Worm (Caenorhabditis elegans) whole organism, early embryonic: ENCODE measurements around the gene glf-1.

ENCODE experiments used
- B0310.2 ChIP-seq: sonication (generic microtip); optimal IDR thresholded peaks from 2 replicates; lab custom pipeline; 2016; ENCODE audit warnings: mild to moderate bottlenecking, missing genetic modification characterization, missing compliant biosample characterization
- F13C5.2 ChIP-seq: sonication (generic microtip); optimal IDR thresholded peaks from 2 replicates; lab custom pipeline; 2017; ENCODE audit warnings: mild to moderate bottlenecking, missing genetic modification characterization, inconsistent platforms, missing compliant biosample characterization
- aly-1 ChIP-seq: sonication (generic microtip); optimal IDR thresholded peaks from 2 replicates; lab custom pipeline; 2016; ENCODE audit warnings: missing genetic modification characterization, missing compliant biosample characterization
- ama-1 ChIP-seq: fragments of 150-350 bp; optimal IDR thresholded peaks from 2 replicates; lab custom pipeline; 2014
- ceh-13 ChIP-seq: fragments of 200-800 bp; sonication (Bioruptor generic); optimal IDR thresholded peaks from 2 replicates; lab custom pipeline; 2018; ENCODE audit warnings: mild to moderate bottlenecking, missing genetic modification characterization, missing compliant biosample characterization
- ets-7 ChIP-seq: sonication (generic microtip); optimal IDR thresholded peaks from 2 replicates; lab custom pipeline; 2016; ENCODE audit warnings: missing genotype, missing genetic modification characterization, missing compliant biosample characterization
- flt-1 ChIP-seq: fragments of 200-800 bp; sonication (Bioruptor generic); IDR thresholded peaks from 2 replicates; pipeline ENCODE4 v1.3.6; 2022; ENCODE audit warnings: missing genetic modification characterization, missing compliant biosample characterization
- hmbx-1 ChIP-seq: sonication (generic microtip); optimal IDR thresholded peaks from 2 replicates; lab custom pipeline; 2016; ENCODE audit warnings: mild to moderate bottlenecking, missing genetic modification characterization, missing compliant biosample characterization
- hmg-4 ChIP-seq: fragments of 200-800 bp; sonication (Bioruptor generic); optimal IDR thresholded peaks from 2 replicates; lab custom pipeline; 2018; ENCODE audit warnings: mild to moderate bottlenecking, missing genetic modification characterization, missing compliant biosample characterization
- hnd-1 ChIP-seq: sonication (generic microtip); optimal IDR thresholded peaks from 2 replicates; lab custom pipeline; 2016; ENCODE audit warnings: missing genetic modification characterization, missing compliant biosample characterization
- sea-1 ChIP-seq: fragments of 200-800 bp; sonication (Bioruptor generic); conservative IDR thresholded peaks from 2 replicates; pipeline ENCODE4 v1.3.6; 2022; ENCODE audit warnings: missing genetic modification characterization, missing compliant biosample characterization
- tbx-37 ChIP-seq: fragments of 200-800 bp; sonication (Bioruptor generic); conservative IDR thresholded peaks from 2 replicates; pipeline ENCODE4 v1.3.6; 2022; ENCODE audit warnings: missing genetic modification reagents, missing genetic modification characterization, missing compliant biosample characterization
- tra-4 ChIP-seq: sonication (generic microtip); optimal IDR thresholded peaks from 2 replicates; lab custom pipeline; 2017; ENCODE audit warnings: missing genetic modification characterization, missing compliant biosample characterization

- no peak for TF ChIP-seq ama-1 (lab: Kevin White, UChicago)
- TF ChIP-seq flt-1, result no peak
- TF ChIP-seq tra-4 (tag; lab: Kevin White, UChicago), result no peak
- no peak for TF ChIP-seq tbx-37 (GFP tag; lab: Robert Waterston, UW)
- TF ChIP-seq hmbx-1 (tag; lab: Kevin White, UChicago), result no peak
- TF ChIP-seq ceh-13, result no peak
- TF ChIP-seq hmg-4, result no peak
- no peak for TF ChIP-seq ets-7 (tag; lab: Kevin White, UChicago)
- no peak for TF ChIP-seq F13C5.2 (tag; lab: Kevin White, UChicago)
- no peak for TF ChIP-seq hnd-1 (tag; lab: Kevin White, UChicago)
- TF ChIP-seq B0310.2 (tag; lab: Kevin White, UChicago), result no peak
- TF ChIP-seq aly-1 (tag; lab: Kevin White, UChicago), result no peak
- TF ChIP-seq sea-1 (GFP tag; lab: Robert Waterston, UW), result no peak
Observed at ce11 chrIV:5885180-5885887, at the start of gene glf-1.
